Worm (Caenorhabditis elegans) whole organism, L2 larva: Measurements from ENCODE around the gene cdka-1.

Experiments
- C34F6.9 ChIP-seq: fragments of 150-350 bp; optimal IDR thresholded peaks from 2 replicates; lab custom pipeline; 2014; ENCODE audit warnings: missing biosample characterization, missing genetic modification characterization
- F13H6.1 ChIP-seq: sonication (generic microtip); optimal IDR thresholded peaks from 2 replicates; lab custom pipeline; 2016; ENCODE audit warnings: missing genetic modification characterization, missing compliant biosample characterization
- R02D3.7 ChIP-seq: fragments of 150-350 bp; optimal IDR thresholded peaks from 2 replicates; lab custom pipeline; 2014; ENCODE audit warnings: missing biosample characterization, missing genetic modification characterization
- alr-1 ChIP-seq: fragments of 150-350 bp; optimal IDR thresholded peaks from 2 replicates; lab custom pipeline; 2014; ENCODE audit warnings: missing biosample characterization, missing genetic modification characterization
- aly-2 ChIP-seq: fragments of 150-350 bp; optimal IDR thresholded peaks from 2 replicates; lab custom pipeline; 2014; ENCODE audit warnings: missing biosample characterization, missing genetic modification characterization
- ama-1 ChIP-seq: fragments of 150-350 bp; optimal IDR thresholded peaks from 2 replicates; lab custom pipeline; 2018; ENCODE audit warnings: inconsistent platforms
- crh-2 ChIP-seq: sonication (generic microtip); optimal IDR thresholded peaks from 2 replicates; lab custom pipeline; 2017; ENCODE audit warnings: missing biosample characterization, missing genetic modification characterization
- dmd-4 ChIP-seq: sonication (generic microtip); optimal IDR thresholded peaks from 2 replicates; lab custom pipeline; 2017; ENCODE audit warnings: missing biosample characterization, missing genetic modification characterization
- egl-27 ChIP-seq: sonication (generic microtip); optimal IDR thresholded peaks from 3 replicates; lab custom pipeline; 2017; ENCODE audit warnings: missing biosample characterization, missing genetic modification reagents, missing genetic modification characterization
- elt-1 ChIP-seq: fragments of 150-350 bp; optimal IDR thresholded peaks from 2 replicates; lab custom pipeline; 2014; ENCODE audit warnings: missing biosample characterization, missing genetic modification characterization
- elt-3 ChIP-seq: sonication (generic microtip); optimal IDR thresholded peaks from 2 replicates; lab custom pipeline; 2017; ENCODE audit warnings: missing biosample characterization, missing genetic modification characterization
- fos-1 ChIP-seq: fragments of 150-350 bp; optimal IDR thresholded peaks from 2 replicates; lab custom pipeline; 2014; ENCODE audit warnings: missing biosample characterization, missing genetic modification characterization
- gmeb-1 ChIP-seq: fragments of 150-350 bp; optimal IDR thresholded peaks from 2 replicates; lab custom pipeline; 2014; ENCODE audit warnings: missing biosample characterization, missing genetic modification characterization
- lin-11 ChIP-seq: fragments of 150-350 bp; sonication (generic microtip); optimal IDR thresholded peaks from 2 replicates; lab custom pipeline; 2014; ENCODE audit warnings: missing biosample characterization, missing genetic modification characterization, inconsistent platforms, mixed read lengths
- lsy-2 ChIP-seq, 2 experiments: fragments of 150-350 bp in 1 of 2; sonication (generic microtip) in 1 of 2; optimal IDR thresholded peaks; 2 replicates each; lab custom pipeline; 2014 to 2017; ENCODE audit warnings: missing biosample characterization in 2 of 2, missing genetic modification characterization in 2 of 2
- mab-5 ChIP-seq: fragments of 150-350 bp; optimal IDR thresholded peaks from 2 replicates; lab custom pipeline; 2014; ENCODE audit warnings: missing biosample characterization, missing genetic modification characterization
- nhr-10 ChIP-seq: sonication (generic microtip); optimal IDR thresholded peaks from 2 replicates; lab custom pipeline; 2017; ENCODE audit warnings: missing biosample characterization, missing genetic modification characterization
- nhr-11 ChIP-seq: fragments of 150-350 bp; optimal IDR thresholded peaks from 2 replicates; lab custom pipeline; 2014; ENCODE audit warnings: missing biosample characterization, missing genetic modification characterization
- nhr-12 ChIP-seq: fragments of 150-350 bp; optimal IDR thresholded peaks from 2 replicates; lab custom pipeline; 2014; ENCODE audit warnings: missing biosample characterization, missing genetic modification characterization
- nhr-129 ChIP-seq: fragments of 150-350 bp; optimal IDR thresholded peaks from 2 replicates; lab custom pipeline; 2014; ENCODE audit warnings: missing biosample characterization, missing genetic modification characterization
- nhr-21 ChIP-seq: fragments of 150-350 bp; optimal IDR thresholded peaks from 2 replicates; lab custom pipeline; 2014; ENCODE audit warnings: missing biosample characterization, missing genetic modification characterization
- nhr-23 ChIP-seq: fragments of 150-350 bp; optimal IDR thresholded peaks from 2 replicates; lab custom pipeline; 2014; ENCODE audit warnings: missing biosample characterization, missing genetic modification reagents, missing genetic modification characterization
- nhr-237 ChIP-seq: fragments of 150-350 bp; optimal IDR thresholded peaks from 2 replicates; lab custom pipeline; 2014; ENCODE audit warnings: missing biosample characterization, missing genetic modification characterization
- nhr-6 ChIP-seq: fragments of 150-350 bp; optimal IDR thresholded peaks from 2 replicates; lab custom pipeline; 2014; ENCODE audit warnings: missing biosample characterization, missing genetic modification characterization
- nhr-77 ChIP-seq: fragments of 150-350 bp; optimal IDR thresholded peaks from 2 replicates; lab custom pipeline; 2014; ENCODE audit warnings: missing biosample characterization, missing genetic modification characterization
- peb-1 ChIP-seq: fragments of 150-350 bp; optimal IDR thresholded peaks from 2 replicates; lab custom pipeline; 2014; ENCODE audit warnings: missing biosample characterization, missing genetic modification characterization
- sem-4 ChIP-seq: fragments of 150-350 bp; optimal IDR thresholded peaks from 2 replicates; lab custom pipeline; 2014; ENCODE audit warnings: missing biosample characterization, missing genetic modification reagents, missing genetic modification characterization
- skn-1 ChIP-seq: sonication (generic microtip); optimal IDR thresholded peaks from 2 replicates; lab custom pipeline; 2017; ENCODE audit warnings: missing biosample characterization, missing genetic modification characterization
- sma-3 ChIP-seq: sonication (generic microtip); optimal IDR thresholded peaks from 2 replicates; lab custom pipeline; 2016; ENCODE audit warnings: missing genetic modification reagents, missing genetic modification characterization, missing compliant biosample characterization
- snpc-4 ChIP-seq: fragments of 150-350 bp; optimal IDR thresholded peaks from 2 replicates; lab custom pipeline; 2014; ENCODE audit warnings: missing biosample characterization, missing genetic modification characterization
- ztf-1 ChIP-seq: fragments of 200-800 bp; sonication (Bioruptor generic); conservative IDR thresholded peaks from 2 replicates; pipeline ENCODE4 v1.3.6; 2022; ENCODE audit warnings: missing genetic modification characterization, missing compliant biosample characterization
- ztf-4 ChIP-seq: fragments of 150-350 bp; optimal IDR thresholded peaks from 2 replicates; lab custom pipeline; 2014; ENCODE audit warnings: missing biosample characterization, missing genetic modification characterization

Gene cdka-1

ce11 chrIII:4668073-4668472 lies 9.5 kb downstream of the cdka-1 start:
- TF ChIP-seq nhr-129 (tag; lab: Kevin White, UChicago) (peak; percentile 5), nhr-11 (tag; lab: Kevin White, UChicago) (no peak), sma-3 (GFP tag; lab: Kevin White, UChicago) (no peak), nhr-10 (tag; lab: Kevin White, UChicago) (no peak), fos-1 (tag; lab: Kevin White, UChicago) (peak; percentile 58), nhr-21 (tag; lab: Kevin White, UChicago) (no peak), nhr-23 (tag; lab: Kevin White, UChicago) (no peak), gmeb-1 (tag; lab: Kevin White, UChicago) (peak; percentile 10)
- TF ChIP-seq, all 48 proteins: peak for 3

- TF ChIP-seq ama-1 (lab: Kevin White, UChicago) (no peak), gmeb-1 (tag; lab: Kevin White, UChicago) (no peak), lsy-2 (tag; optimal IDR thresholded peaks at IDR 0.05; lab: Kevin White, UChicago) (no peak), elt-3 (tag; lab: Kevin White, UChicago) (no peak), nhr-237 (no peak), skn-1 (no peak), nhr-10 (tag; lab: Kevin White, UChicago) (no peak), fos-1 (tag; lab: Kevin White, UChicago) (no peak), nhr-129 (tag; lab: Kevin White, UChicago) (no peak), nhr-6 (tag; lab: Kevin White, UChicago) (no peak), peb-1 (tag; lab: Kevin White, UChicago) (no peak)
Observed at ce11 chrIII:4671491-4671890, 12.9 kb downstream of the cdka-1 start, which contains the start of gene T23F11.11. Gene T23F11.11 (minus strand): TSS chrIII:4671591.

ce11 chrIII:4671949-4672348 lies 13.4 kb downstream of the cdka-1 start, which contains the start of gene srg-13:
Gene srg-13 (plus strand): TSS chrIII:4672249.
- TF ChIP-seq elt-1 (tag; lab: Kevin White, UChicago) (no peak), aly-2 (tag; lab: Kevin White, UChicago) (no peak)

- TF ChIP-seq sem-4 (tag; lab: Kevin White, UChicago) (no peak), C34F6.9 (tag; lab: Kevin White, UChicago) (no peak), gmeb-1 (tag; lab: Kevin White, UChicago) (no peak), crh-2 (tag; lab: Kevin White, UChicago) (no peak), ztf-1 (GFP tag; lab: Robert Waterston, UW) (no peak), R02D3.7 (no peak), lsy-2 (tag; optimal IDR thresholded peaks at IDR 0.05; lab: Kevin White, UChicago) (no peak), mab-5 (tag; lab: Kevin White, UChicago) (no peak), dmd-4 (tag; lab: Kevin White, UChicago) (no peak)
Observed at ce11 chrIII:4677466-4677865, 18.9 kb downstream of the cdka-1 start, which contains the start of gene srg-10. Gene srg-10 (plus strand): TSS chrIII:4677766.

ce11 chrIII:4679963-4680484 lies 21.4 kb downstream of the cdka-1 start, which contains the start of gene srg-11:
Gene srg-11 (plus strand): TSS chrIII:4680013.
- TF ChIP-seq lin-11: no peak

ce11 chrIII:4687134-4687533 lies 28.5 kb downstream of the cdka-1 start:
- TF ChIP-seq lsy-2 (tag; optimal IDR thresholded peaks at IDR 0.05; lab: Kevin White, UChicago): peak in 1 of 2 experiments; percentile 56
- peak; percentile 46 for TF ChIP-seq C34F6.9 (tag; lab: Kevin White, UChicago)
- peak; percentile 39 for TF ChIP-seq F13H6.1 (tag; lab: Kevin White, UChicago)
- peak; percentile 51 for TF ChIP-seq nhr-129 (tag; lab: Kevin White, UChicago)
- TF ChIP-seq crh-2 (tag; lab: Kevin White, UChicago): no peak
- TF ChIP-seq sma-3 (GFP tag; lab: Kevin White, UChicago): no peak

ce11 chrIII:4688356-4688755 lies 29.8 kb downstream of the cdka-1 start, which contains the start of gene tag-243:
Gene tag-243 (minus strand): TSS chrIII:4688456.
- TF ChIP-seq egl-27 (no peak), nhr-12 (tag; lab: Kevin White, UChicago) (no peak), nhr-77 (tag; lab: Kevin White, UChicago) (no peak), nhr-10 (tag; lab: Kevin White, UChicago) (no peak), nhr-6 (tag; lab: Kevin White, UChicago) (no peak), snpc-4 (tag; lab: Kevin White, UChicago) (no peak), alr-1 (no peak), nhr-11 (tag; lab: Kevin White, UChicago) (no peak), nhr-23 (tag; lab: Kevin White, UChicago) (no peak), ztf-4 (tag; lab: Kevin White, UChicago) (no peak), lin-11 (no peak)
